Worm (Caenorhabditis elegans) whole organism, L4 larva: ENCODE results near the gene T27E4.7.

Experiments used
- D1046.2 ChIP-seq: fragments of 200-800 bp; sonication (Bioruptor generic); IDR thresholded peaks from 2 replicates; pipeline ENCODE4 v1.3.6; 2022; ENCODE audit warnings: missing genetic modification characterization, missing compliant biosample characterization
- F26F4.8 ChIP-seq: fragments of 200-800 bp; sonication (Bioruptor generic); conservative IDR thresholded peaks from 2 replicates; pipeline ENCODE4 v1.3.6; 2022; ENCODE audit warnings: missing genetic modification characterization, missing compliant biosample characterization
- F49E8.2 ChIP-seq: sonication (generic microtip); optimal IDR thresholded peaks from 2 replicates; lab custom pipeline; 2016; ENCODE audit warnings: missing compliant biosample characterization, mild to moderate bottlenecking, missing genetic modification characterization, borderline replicate concordance
- T20F7.1 ChIP-seq: fragments of 200-800 bp; sonication (Bioruptor generic); optimal IDR thresholded peaks from 2 replicates; lab custom pipeline; 2018; ENCODE audit warnings: mild to moderate bottlenecking, missing genetic modification characterization, missing compliant biosample characterization
- T26A8.4 ChIP-seq: fragments of 200-800 bp; sonication (Bioruptor generic); IDR thresholded peaks from 2 replicates; pipeline ENCODE4 v1.3.6; 2022; ENCODE audit warnings: missing genetic modification characterization, missing compliant biosample characterization
- Y48G9A.11 ChIP-seq: fragments of 200-800 bp; sonication (Bioruptor generic); IDR thresholded peaks from 2 replicates; pipeline ENCODE4 v1.3.6; 2022; ENCODE audit warnings: missing genetic modification reagents, missing genetic modification characterization, missing compliant biosample characterization
- aha-1 ChIP-seq: fragments of 150-350 bp; peaks from one replicate; lab custom pipeline; 2014; ENCODE audit warnings: missing biosample characterization, missing genetic modification characterization
- ama-1 ChIP-seq: fragments of 150-350 bp; optimal IDR thresholded peaks from 2 replicates; lab custom pipeline; 2014; ENCODE audit warnings: inconsistent platforms, mixed read lengths
- ceh-20 ChIP-seq: fragments of 200-800 bp; sonication (Bioruptor generic); IDR thresholded peaks from 2 replicates; pipeline ENCODE4 v1.3.6; 2022; ENCODE audit warnings: missing genetic modification reagents, missing genetic modification characterization, missing compliant biosample characterization
- ceh-28 ChIP-seq: fragments of 150-350 bp; optimal IDR thresholded peaks from 2 replicates; lab custom pipeline; 2014; ENCODE audit warnings: missing biosample characterization, missing genetic modification reagents, missing genetic modification characterization
- ceh-44 ChIP-seq: fragments of 200-800 bp; sonication (Bioruptor generic); IDR thresholded peaks from 2 replicates; pipeline ENCODE4 v1.3.6; 2022; ENCODE audit warnings: missing genetic modification reagents, missing genetic modification characterization, missing compliant biosample characterization
- ceh-82 ChIP-seq: sonication (generic microtip); optimal IDR thresholded peaks from 2 replicates; lab custom pipeline; 2017; ENCODE audit warnings: missing biosample characterization, missing genetic modification characterization
- ces-1 ChIP-seq: fragments of 150-350 bp; sonication (generic microtip); optimal IDR thresholded peaks from 4 replicates; lab custom pipeline; 2014; ENCODE audit warnings: missing biosample characterization, missing genetic modification reagents, missing genetic modification characterization
- daf-12 ChIP-seq: fragments of 150-350 bp; optimal IDR thresholded peaks from 2 replicates; lab custom pipeline; 2014; ENCODE audit warnings: missing biosample characterization, missing genetic modification reagents, missing genetic modification characterization
- daf-16 ChIP-seq, 3 experiments: sonication (generic microtip); optimal IDR thresholded peaks; 2 replicates each; lab custom pipeline; 2016 to 2017; ENCODE audit warnings: missing genetic modification characterization in 3 of 3, missing genetic modification reagents in 3 of 3, mild to moderate bottlenecking in 2 of 3, missing compliant biosample characterization in 2 of 3, missing biosample characterization in 1 of 3, moderate library complexity in 1 of 3
- daf-8 ChIP-seq: fragments of 200-800 bp; sonication (Bioruptor generic); IDR thresholded peaks from 2 replicates; pipeline ENCODE4 v1.3.6; 2022; ENCODE audit warnings: missing genetic modification characterization, missing compliant biosample characterization
- dmd-6 ChIP-seq: fragments of 200-800 bp; sonication (Bioruptor generic); IDR thresholded peaks from 2 replicates; pipeline ENCODE4 v1.3.6; 2022; ENCODE audit warnings: missing genetic modification reagents, missing genetic modification characterization, missing compliant biosample characterization
- dmd-8 ChIP-seq: fragments of 200-800 bp; sonication (Bioruptor generic); IDR thresholded peaks from 2 replicates; pipeline ENCODE4 v1.3.6; 2022; ENCODE audit warnings: missing genetic modification characterization, missing compliant biosample characterization
- dmd-9 ChIP-seq: fragments of 200-800 bp; sonication (Bioruptor generic); IDR thresholded peaks from 2 replicates; pipeline ENCODE4 v1.3.6; 2022; ENCODE audit warnings: missing genetic modification reagents, missing genetic modification characterization, missing compliant biosample characterization
- dve-1 ChIP-seq: sonication (generic microtip); optimal IDR thresholded peaks from 2 replicates; lab custom pipeline; 2017; ENCODE audit warnings: antibody characterized with exemption, mild to moderate bottlenecking, missing genetic modification characterization, missing compliant biosample characterization; ENCODE audit not compliant: insufficient read depth
- egl-27 ChIP-seq: sonication (generic microtip); optimal IDR thresholded peaks from 3 replicates; lab custom pipeline; 2017; ENCODE audit warnings: missing biosample characterization, missing genetic modification reagents, missing genetic modification characterization
- hlh-11 ChIP-seq: fragments of 200-800 bp; sonication (Bioruptor generic); optimal IDR thresholded peaks from 2 replicates; lab custom pipeline; 2018; ENCODE audit warnings: mild to moderate bottlenecking, missing genetic modification characterization, missing compliant biosample characterization
- hlh-30 ChIP-seq: sonication (generic microtip); optimal IDR thresholded peaks from 2 replicates; lab custom pipeline; 2017; ENCODE audit warnings: antibody characterized with exemption, mild to moderate bottlenecking, missing genetic modification characterization, missing compliant biosample characterization; ENCODE audit not compliant: insufficient read depth
- jun-1 ChIP-seq: fragments of 150-350 bp; optimal IDR thresholded peaks from 2 replicates; lab custom pipeline; 2014; ENCODE audit warnings: missing biosample characterization, missing genetic modification reagents, missing genetic modification characterization
- lsy-2 ChIP-seq, 2 experiments: fragments of 150-350 bp in 1 of 2; sonication (generic microtip) in 1 of 2; optimal IDR thresholded peaks; 2 replicates each; lab custom pipeline; 2014 to 2017; ENCODE audit warnings: missing biosample characterization in 2 of 2, missing genetic modification characterization in 2 of 2
- madf-9 ChIP-seq: fragments of 200-800 bp; sonication (Bioruptor generic); conservative IDR thresholded peaks from 2 replicates; pipeline ENCODE4 v1.3.6; 2022; ENCODE audit warnings: missing genetic modification reagents, missing genetic modification characterization, missing compliant biosample characterization
- mes-2 ChIP-seq: sonication (generic microtip); optimal IDR thresholded peaks from 2 replicates; lab custom pipeline; 2016; ENCODE audit warnings: missing genotype, mild to moderate bottlenecking, missing genetic modification characterization, missing compliant biosample characterization; ENCODE audit not compliant: poor library complexity, severe bottlenecking
- nhr-102 ChIP-seq: sonication (generic microtip); optimal IDR thresholded peaks from 2 replicates; lab custom pipeline; 2016; ENCODE audit warnings: mild to moderate bottlenecking, missing genetic modification characterization, moderate library complexity, missing compliant biosample characterization
- nhr-25 ChIP-seq: sonication (generic microtip); optimal IDR thresholded peaks from 2 replicates; lab custom pipeline; 2017; ENCODE audit warnings: missing genetic modification characterization, mild to moderate bottlenecking, missing compliant biosample characterization, antibody characterized with exemption, moderate library complexity, borderline replicate concordance; ENCODE audit not compliant: insufficient read depth
- nhr-28 ChIP-seq: fragments of 150-350 bp; optimal IDR thresholded peaks from 2 replicates; lab custom pipeline; 2014; ENCODE audit warnings: missing biosample characterization, missing genetic modification characterization
- nhr-41 ChIP-seq: fragments of 200-800 bp; sonication (Bioruptor generic); IDR thresholded peaks from 2 replicates; pipeline ENCODE4 v1.3.6; 2022; ENCODE audit warnings: missing genetic modification reagents, missing genetic modification characterization, missing compliant biosample characterization
- nhr-42 ChIP-seq: fragments of 200-800 bp; sonication (Bioruptor generic); IDR thresholded peaks from 2 replicates; pipeline ENCODE4 v1.3.6; 2022; ENCODE audit warnings: missing genetic modification characterization, missing compliant biosample characterization
- nhr-48 ChIP-seq: sonication (generic microtip); optimal IDR thresholded peaks from 2 replicates; lab custom pipeline; 2016; ENCODE audit warnings: mild to moderate bottlenecking, missing genetic modification characterization, missing compliant biosample characterization
- nhr-6 ChIP-seq: fragments of 150-350 bp; optimal IDR thresholded peaks from 2 replicates; lab custom pipeline; 2014; ENCODE audit warnings: missing biosample characterization, missing genetic modification characterization
- nhr-76 ChIP-seq: fragments of 150-350 bp; optimal IDR thresholded peaks from 2 replicates; lab custom pipeline; 2014; ENCODE audit warnings: missing biosample characterization, missing genetic modification characterization
- pha-4 ChIP-seq, 2 experiments: fragments of 150-350 bp in 1 of 2; fragments of 200-800 bp in 1 of 2; sonication (Bioruptor generic) in 1 of 2; IDR thresholded peaks in 1 of 2; optimal IDR thresholded peaks in 1 of 2; 2 replicates each; pipeline versions ENCODE4 v1.3.6 to Lab custom; 2014 to 2022; ENCODE audit warnings: missing genetic modification characterization in 2 of 2, missing genetic modification reagents in 2 of 2, missing biosample characterization in 1 of 2, missing compliant biosample characterization in 1 of 2
- php-3 ChIP-seq: fragments of 200-800 bp; sonication (Bioruptor generic); IDR thresholded peaks from 2 replicates; pipeline ENCODE4 v1.3.6; 2022; ENCODE audit warnings: missing genetic modification reagents, missing genetic modification characterization, missing compliant biosample characterization
- pqm-1 ChIP-seq: sonication (generic microtip); optimal IDR thresholded peaks from 2 replicates; lab custom pipeline; 2017; ENCODE audit warnings: missing biosample characterization, missing genetic modification characterization
- set-16 ChIP-seq: fragments of 200-800 bp; sonication (Bioruptor generic); IDR thresholded peaks from 2 replicates; pipeline ENCODE4 v1.3.6; 2022; ENCODE audit warnings: missing genetic modification reagents, missing genetic modification characterization, missing compliant biosample characterization
- unc-62 ChIP-seq, 3 experiments: fragments of 150-350 bp in 1 of 3; sonication (generic microtip); optimal IDR thresholded peaks in 2 of 3; peaks in 1 of 3; 1 replicate in 1 of 3; 2 replicates in 2 of 3; lab custom pipeline; 2014 to 2017; ENCODE audit warnings: missing biosample characterization in 3 of 3, missing genetic modification characterization in 3 of 3, missing genetic modification reagents in 3 of 3, missing genotype in 1 of 3
- vab-7 ChIP-seq: fragments of 200-800 bp; sonication (Bioruptor generic); IDR thresholded peaks from 2 replicates; pipeline ENCODE4 v1.3.6; 2022; ENCODE audit warnings: missing genetic modification reagents, missing genetic modification characterization, missing compliant biosample characterization
- zfp-2 ChIP-seq: sonication (generic microtip); optimal IDR thresholded peaks from 2 replicates; lab custom pipeline; 2016; ENCODE audit warnings: mild to moderate bottlenecking, missing genetic modification characterization, missing compliant biosample characterization
- zip-11 ChIP-seq: fragments of 200-800 bp; sonication (Bioruptor generic); IDR thresholded peaks from 2 replicates; pipeline ENCODE4 v1.3.6; 2022; ENCODE audit warnings: missing genetic modification characterization, missing compliant biosample characterization

Gene T27E4.7

DNA sequence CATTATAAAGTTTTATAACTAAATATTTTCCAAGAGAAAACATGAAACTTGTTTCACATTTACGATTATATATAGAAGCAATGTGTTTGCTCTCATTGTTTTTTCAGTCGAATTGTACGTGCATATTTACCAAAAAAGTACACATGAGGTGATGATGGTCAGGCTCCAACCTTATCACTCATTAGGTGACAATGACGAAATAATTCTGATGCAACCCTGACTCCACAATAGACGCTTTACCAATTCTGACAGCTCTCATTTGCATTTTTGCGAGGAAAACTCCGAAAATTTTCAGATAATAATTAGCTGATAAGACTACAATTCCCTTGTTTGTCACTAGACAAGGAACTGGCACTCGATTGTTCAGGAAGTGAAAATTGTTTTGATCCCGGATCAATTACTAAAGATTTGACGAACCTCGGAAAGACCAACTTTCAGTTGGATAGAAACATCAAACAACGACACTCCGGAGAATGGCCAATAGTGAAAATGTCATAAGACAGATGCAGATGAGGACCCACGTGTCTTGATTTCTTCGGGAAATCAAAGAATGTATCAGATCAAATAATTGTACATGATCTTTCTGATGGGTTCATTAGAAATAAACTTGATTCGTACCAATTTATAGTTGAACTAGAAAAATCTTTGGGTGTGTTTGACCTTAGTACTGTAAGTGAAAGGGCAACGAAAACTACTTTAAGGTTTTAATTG, 2.8 kb upstream of the T27E4.7 start (continued):
- no peak for TF ChIP-seq ceh-20 (GFP tag; lab: Robert Waterston, UW)
- TF ChIP-seq nhr-41 (GFP tag; lab: Robert Waterston, UW) = no peak
- TF ChIP-seq lsy-2 (tag; optimal IDR thresholded peaks at IDR 0.05; lab: Kevin White, UChicago) = no peak
- no peak for TF ChIP-seq nhr-76
- TF ChIP-seq aha-1 = peak; percentile 89
- TF ChIP-seq ceh-28 = no peak
- TF ChIP-seq ceh-82 (tag; lab: Kevin White, UChicago) = no peak
- no peak for TF ChIP-seq egl-27 (tag; lab: Kevin White, UChicago)
- peak; percentile 85 for TF ChIP-seq nhr-48 (tag; lab: Kevin White, UChicago)
- TF ChIP-seq F49E8.2 (tag; lab: Kevin White, UChicago) = no peak
- TF ChIP-seq pqm-1 = peak; percentile 42
- TF ChIP-seq ama-1 (lab: Kevin White, UChicago) = no peak
- peak; percentile 33 for TF ChIP-seq mes-2 (tag; lab: Kevin White, UChicago)
- no peak for TF ChIP-seq daf-8 (GFP tag; lab: Robert Waterston, UW)
- TF ChIP-seq vab-7 (GFP tag; lab: Robert Waterston, UW) = no peak
- no peak for TF ChIP-seq ces-1 (GFP tag; lab: Kevin White, UChicago)
- TF ChIP-seq hlh-11 = peak; percentile 89
- TF ChIP-seq daf-16 (GFP tag; optimal IDR thresholded peaks at IDR 0.05; lab: Kevin White, UChicago) = peak in 1 of 2 experiments; percentile 60
- TF ChIP-seq daf-16 (tag; optimal IDR thresholded peaks at IDR 0.05; lab: Kevin White, UChicago) = peak; percentile 93
- no peak for TF ChIP-seq T20F7.1 (GFP tag; lab: Kevin White, UChicago)
- peak; percentile 52 for TF ChIP-seq hlh-30 (tag; lab: Kevin White, UChicago)
- TF ChIP-seq jun-1 (tag; lab: Kevin White, UChicago) = no peak
- peak; percentile 74 for TF ChIP-seq dve-1 (tag; lab: Kevin White, UChicago)
- TF ChIP-seq nhr-6 (tag; lab: Kevin White, UChicago) = no peak
- no peak for TF ChIP-seq zfp-2 (tag; lab: Kevin White, UChicago)
- TF ChIP-seq php-3 (GFP tag; lab: Robert Waterston, UW) = no peak
- no peak for TF ChIP-seq dmd-9 (GFP tag; lab: Robert Waterston, UW)
- TF ChIP-seq nhr-102 (tag; lab: Kevin White, UChicago) = peak; percentile 75
- no peak for TF ChIP-seq F26F4.8 (GFP tag; lab: Robert Waterston, UW)
- no peak for TF ChIP-seq Y48G9A.11 (GFP tag; lab: Robert Waterston, UW)
- TF ChIP-seq zip-11 (GFP tag; lab: Robert Waterston, UW) = no peak
- TF ChIP-seq, all 104 proteins: peak for 20

- TF ChIP-seq unc-62 (GFP tag; optimal IDR thresholded peaks at IDR 0.05 in 1 of 2; lab: Kevin White, UChicago) (peak in 1 of 2 experiments; percentile 53), unc-62 (tag; optimal IDR thresholded peaks at IDR 0.05; lab: Kevin White, UChicago) (no peak), nhr-28 (tag; lab: Kevin White, UChicago) (peak; percentile 66), daf-12 (tag; lab: Kevin White, UChicago) (no peak)
Measured at ce11 chrV:9078067-9078581, 2.0 kb upstream of the T27E4.7 start.

DNA sequence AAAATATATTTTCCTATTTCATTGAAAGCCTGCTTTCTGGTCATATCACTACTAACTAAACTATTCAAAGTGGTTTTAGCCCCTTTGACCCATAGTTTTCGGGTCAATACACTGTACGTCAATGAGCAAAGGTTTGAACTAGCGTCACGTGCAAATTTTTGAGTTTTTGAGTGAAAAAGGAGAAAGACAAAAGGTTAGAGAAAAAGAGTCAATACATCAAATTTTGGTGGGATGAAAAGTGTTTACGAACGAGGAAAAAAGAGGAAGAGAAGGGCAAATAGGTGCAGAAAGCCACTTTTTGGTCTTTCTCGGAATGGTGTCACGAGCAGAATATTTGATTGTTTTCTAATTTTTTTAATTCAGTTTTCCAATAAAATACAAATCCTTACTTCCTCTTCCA, 295 bp downstream of the T27E4.7 start:
- TF ChIP-seq T26A8.4 (GFP tag; lab: Robert Waterston, UW) (no peak), dve-1 (tag; lab: Kevin White, UChicago) (peak; percentile 15), hlh-11 (peak; percentile 35), nhr-76 (no peak), nhr-102 (tag; lab: Kevin White, UChicago) (no peak), jun-1 (tag; lab: Kevin White, UChicago) (no peak), lsy-2 (tag; optimal IDR thresholded peaks at IDR 0.05; lab: Kevin White, UChicago) (peak in 1 of 2 experiments; percentile 25), pha-4 (GFP tag; IDR thresholded peaks at IDR 0.05; lab: Robert Waterston, UW) (0 out of 2 replicates have a peak, but pooled peaks have one; percentile 35), pha-4 (tag; optimal IDR thresholded peaks at IDR 0.05; lab: Kevin White, UChicago) (no peak), dmd-6 (GFP tag; lab: Robert Waterston, UW) (peak; percentile 31), set-16 (no peak), dmd-8 (GFP tag; lab: Robert Waterston, UW) (no peak), ceh-44 (no peak), nhr-42 (no peak), daf-16 (GFP tag; optimal IDR thresholded peaks at IDR 0.05; lab: Kevin White, UChicago) (no peak), daf-16 (tag; optimal IDR thresholded peaks at IDR 0.05; lab: Kevin White, UChicago) (peak; percentile 59), ces-1 (GFP tag; lab: Kevin White, UChicago) (no peak), nhr-25 (tag; lab: Kevin White, UChicago) (no peak), madf-9 (no peak), D1046.2 (GFP tag; lab: Robert Waterston, UW) (no peak)
